Fruit fly (Drosophila melanogaster) whole organism, pupa: ENCODE data around the gene Lsp1gamma.

Experiments used
- CG10348 ChIP-seq: fragments of 200-800 bp; sonication (Bioruptor generic); IDR thresholded peaks from 2 replicates; pipeline ENCODE4 v1.3.6; 2022; ENCODE audit warnings: missing biosample characterization, missing genetic modification characterization
- CG12605 ChIP-seq: fragments of 200-800 bp; sonication (Bioruptor generic); IDR thresholded peaks from 2 replicates; pipeline ENCODE4 v1.3.6; 2022; ENCODE audit warnings: missing biosample characterization, missing genetic modification characterization
- CG13204 ChIP-seq: fragments of 200-800 bp; sonication (Bioruptor generic); optimal IDR thresholded peaks from 2 replicates; lab custom pipeline; 2018; ENCODE audit warnings: missing biosample characterization, mild to moderate bottlenecking, missing genetic modification characterization, moderate library complexity
- CG14655 ChIP-seq: fragments of 200-800 bp; sonication (Bioruptor generic); optimal IDR thresholded peaks from 3 replicates; lab custom pipeline; 2017; ENCODE audit warnings: mild to moderate bottlenecking, missing biosample characterization, missing genetic modification reagents, missing genetic modification characterization
- CG32121 ChIP-seq: fragments of 200-800 bp; sonication (Bioruptor generic); IDR thresholded peaks from 2 replicates; pipeline ENCODE4 v1.3.6; 2022; ENCODE audit warnings: missing biosample characterization, missing genetic modification characterization
- CG34367 ChIP-seq: fragments of 200-800 bp; sonication (Bioruptor generic); optimal IDR thresholded peaks from 2 replicates; lab custom pipeline; 2018; ENCODE audit warnings: missing biosample characterization, mild to moderate bottlenecking, missing genetic modification characterization
- CG8159 ChIP-seq: fragments of 200-800 bp; sonication (Bioruptor generic); optimal IDR thresholded peaks from 3 replicates; lab custom pipeline; 2018; ENCODE audit warnings: missing biosample characterization, mild to moderate bottlenecking, missing genetic modification characterization, moderate library complexity
- CG9948 ChIP-seq: fragments of 200-800 bp; sonication (Bioruptor generic); optimal IDR thresholded peaks from 2 replicates; lab custom pipeline; 2018; ENCODE audit warnings: missing biosample characterization, mild to moderate bottlenecking, missing genetic modification characterization, moderate library complexity
- D1 ChIP-seq: fragments of 200-800 bp; sonication (Bioruptor generic); optimal IDR thresholded peaks from 2 replicates; lab custom pipeline; 2018; ENCODE audit warnings: missing biosample characterization, mild to moderate bottlenecking, missing genetic modification characterization, moderate library complexity
- EcR ChIP-seq: fragments of 200-800 bp; sonication (Bioruptor generic); optimal IDR thresholded peaks from 3 replicates; lab custom pipeline; 2019; ENCODE audit warnings: missing biosample characterization, missing genetic modification characterization, mild to moderate bottlenecking, moderate library complexity, missing genetic modification reagents
- Pif1B ChIP-seq: fragments of 200-800 bp; sonication (Bioruptor generic); optimal IDR thresholded peaks from 3 replicates; lab custom pipeline; 2016; ENCODE audit warnings: missing biosample characterization, missing genetic modification characterization
- Snoo ChIP-seq: fragments of 200-800 bp; sonication (Bioruptor generic); optimal IDR thresholded peaks from 3 replicates; lab custom pipeline; 2017; ENCODE audit warnings: missing biosample characterization, mild to moderate bottlenecking, missing genetic modification characterization, inconsistent platforms
- rn ChIP-seq: fragments of 200-800 bp; sonication (Bioruptor generic); IDR thresholded peaks from 2 replicates; pipeline ENCODE4 v1.3.6; 2022; ENCODE audit warnings: missing biosample characterization, missing genetic modification characterization

dm6 chr3L:94866-95265 lies 28.6 kb downstream of the Lsp1gamma start:
- TF ChIP-seq CG32121 (GFP tag; lab: Robert Waterston, UW) (no peak), EcR (GFP tag; lab: Kevin White, UChicago) (no peak), CG8159 (tag; lab: Kevin White, UChicago) (no peak), D1 (tag; lab: Kevin White, UChicago) (no peak), CG14655 (GFP tag; lab: Kevin White, UChicago) (no peak), Snoo (tag; lab: Kevin White, UChicago) (no peak), CG13204 (GFP tag; lab: Kevin White, UChicago) (no peak), CG34367 (tag; lab: Kevin White, UChicago) (no peak), Pif1B (no peak), CG12605 (GFP tag; lab: Robert Waterston, UW) (no peak), CG9948 (tag; lab: Kevin White, UChicago) (no peak), rn (GFP tag; lab: Robert Waterston, UW) (no peak), CG10348 (GFP tag; lab: Robert Waterston, UW) (no peak)
